Worm (Caenorhabditis elegans): ENCODE measurements around the gene his-60.

ce11 chrIV:7447556-7447955 lies 40.2 kb downstream of the his-60 start, which contains the start of gene B0496.2:
- TF ChIP-seq tbx-2 (tag; optimal IDR thresholded peaks at IDR 0.05) (no peak), fos-1 (tag; optimal IDR thresholded peaks at IDR 0.05) (no peak), elt-3 (tag; optimal IDR thresholded peaks at IDR 0.05) (no peak), lsy-2 (tag; optimal IDR thresholded peaks at IDR 0.05) (no peak), aly-2 (tag; optimal IDR thresholded peaks at IDR 0.05) (no peak), egl-27 (tag; optimal IDR thresholded peaks at IDR 0.05) (no peak), unc-130 (tag; optimal IDR thresholded peaks at IDR 0.05) (no peak), snpc-4 (tag; optimal IDR thresholded peaks at IDR 0.05) (no peak), elt-2 (tag; optimal IDR thresholded peaks at IDR 0.05) (no peak), nhr-237 (tag; optimal IDR thresholded peaks at IDR 0.05) (no peak), nhr-77 (tag; optimal IDR thresholded peaks at IDR 0.05) (no peak), lin-15B (tag; optimal IDR thresholded peaks at IDR 0.05) (no peak), mep-1 (tag; optimal IDR thresholded peaks at IDR 0.05) (no peak), skn-1 (tag; optimal IDR thresholded peaks at IDR 0.05) (no peak)
